Worm (Caenorhabditis elegans): Measurements from ENCODE around the gene ZC204.14.
"Not testable (repeated sequence)": the region's sequence is repeated elsewhere in the genome, so short reads cannot be mapped to it uniquely, and the experiment has no call there.

ce11 chrII:1660888-1661287 is 1.9 kb downstream of the ZC204.14 start, which contains the start of gene ZC204.13:
- not testable (repeated sequence) for TF ChIP-seq ztf-11, nhr-237, nhr-11 (tag; optimal IDR thresholded peaks at IDR 0.05)
